Fruit fly (Drosophila melanogaster): ENCODE results near the gene CG6576.

Gene CG6576

DNA sequence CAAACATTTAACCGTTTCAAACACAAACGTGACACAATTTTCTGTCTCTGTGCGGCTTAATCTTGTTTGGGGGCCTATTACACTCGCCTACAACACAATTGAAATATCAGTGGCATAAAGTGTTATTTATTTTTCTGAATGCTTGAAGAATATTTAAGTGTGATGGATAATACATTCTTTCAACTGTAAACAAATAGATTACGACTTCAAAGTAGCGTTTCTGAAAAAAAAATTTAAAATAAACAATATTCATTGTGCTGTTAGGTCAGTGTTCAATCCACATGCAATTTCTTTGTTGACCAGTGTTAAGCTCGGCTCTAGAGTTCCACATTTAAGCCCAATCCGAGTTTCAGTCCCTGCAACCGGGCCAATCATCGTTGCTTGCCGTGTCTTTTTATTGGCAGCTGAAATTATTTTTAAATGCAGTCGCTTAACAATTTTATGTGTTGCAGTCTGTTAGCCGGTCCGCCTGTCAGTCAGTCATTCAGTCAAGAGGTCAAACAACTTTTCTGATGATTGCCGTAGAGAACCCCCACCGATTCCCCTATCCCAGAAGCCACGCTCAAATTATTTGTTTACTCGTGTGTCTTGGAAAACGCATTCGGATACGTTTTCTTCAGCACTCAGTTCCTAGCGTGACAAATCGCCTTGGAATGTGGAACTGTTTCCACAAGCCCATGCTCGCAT lies 17.4 kb downstream of the CG6576 start (continued):
- TF ChIP-seq CG3847 (GFP tag; IDR thresholded peaks at IDR 0.05), result peak; percentile 51
- TF ChIP-seq HLH3B (GFP tag; IDR thresholded peaks at IDR 0.05), result peak; percentile 62
- peak; percentile 71 for TF ChIP-seq CG30403 (GFP tag; optimal IDR thresholded peaks at IDR 0.05)
- peak; percentile 71 for TF ChIP-seq CG2875 (GFP tag; optimal IDR thresholded peaks at IDR 0.05)
- peak; percentile 34; the same call in 1 of the 2 replicates for TF ChIP-seq onecut (GFP tag; IDR thresholded peaks at IDR 0.05)
- peak; percentile 70 for TF ChIP-seq CG6272 (GFP tag; IDR thresholded peaks at IDR 0.05)
- TF ChIP-seq Abd-B (GFP tag; optimal IDR thresholded peaks at IDR 0.05), result peak; percentile 72
- peak; percentile 67 for TF ChIP-seq CG18619 (GFP tag; optimal IDR thresholded peaks at IDR 0.05)
- peak; percentile 19 for TF ChIP-seq jumu (GFP tag; optimal IDR thresholded peaks at IDR 0.05)
- TF ChIP-seq CG34376 (GFP tag; optimal IDR thresholded peaks at IDR 0.05), result no peak
- no peak for TF ChIP-seq CG9932 (GFP tag; IDR thresholded peaks at IDR 0.05)
- TF ChIP-seq Xrp1 (GFP tag; IDR thresholded peaks at IDR 0.05), result peak; percentile 88
- TF ChIP-seq CG9609 (GFP tag; optimal IDR thresholded peaks at IDR 0.05), result peak; percentile 22
- peak; percentile 82 for TF ChIP-seq CG8388 (GFP tag; optimal IDR thresholded peaks at IDR 0.05)
- TF ChIP-seq CG6765 (GFP tag; optimal IDR thresholded peaks at IDR 0.05), result no peak
- TF ChIP-seq CHES-1-like (GFP tag; optimal IDR thresholded peaks at IDR 0.05), result no peak
- TF ChIP-seq CG5953 (GFP tag; IDR thresholded peaks at IDR 0.05), result peak; percentile 56; the same call in 1 of the 2 replicates
- TF ChIP-seq Atf6 (GFP tag; IDR thresholded peaks at IDR 0.05), result peak; percentile 60; the same call in 1 of the 2 replicates
- TF ChIP-seq Mrtf (GFP tag; IDR thresholded peaks at IDR 0.05), result peak; percentile 53; the same call in 2 of the 3 replicates
- no peak for TF ChIP-seq lov (optimal IDR thresholded peaks at IDR 0.05)
- TF ChIP-seq lov (GFP tag; IDR thresholded peaks at IDR 0.05), result peak; percentile 65; the same call in 1 of the 3 replicates
- peak; percentile 38 for TF ChIP-seq CG7786 (GFP tag; optimal IDR thresholded peaks at IDR 0.05)
- TF ChIP-seq wdn (GFP tag; IDR thresholded peaks at IDR 0.05), result no peak
- TF ChIP-seq CG1233 (GFP tag; optimal IDR thresholded peaks at IDR 0.05), result peak; percentile 72
- no peak for TF ChIP-seq CG2199 (GFP tag; IDR thresholded peaks at IDR 0.05)
- TF ChIP-seq CG2120 (GFP tag; optimal IDR thresholded peaks at IDR 0.05), result no peak
- no peak for TF ChIP-seq cad (GFP tag; optimal IDR thresholded peaks at IDR 0.05)
- TF ChIP-seq CG2889 (GFP tag; IDR thresholded peaks at IDR 0.05), result peak; percentile 44; the same call in 1 of the 3 replicates
- TF ChIP-seq gsb-n (tag; optimal IDR thresholded peaks at IDR 0.05), result peak; percentile 80
- peak; percentile 26 for TF ChIP-seq Atf3 (GFP tag; optimal IDR thresholded peaks at IDR 0.05)
- peak; percentile 79 for TF ChIP-seq phol (tag; optimal IDR thresholded peaks at IDR 0.05)
- peak; percentile 83 for TF ChIP-seq unpg (GFP tag; optimal IDR thresholded peaks at IDR 0.05)
- TF ChIP-seq ash1 (GFP tag; optimal IDR thresholded peaks at IDR 0.05), result no peak
- peak; percentile 53 for TF ChIP-seq CG3407 (GFP tag; optimal IDR thresholded peaks at IDR 0.05)
- no peak for TF ChIP-seq Dref (GFP tag; IDR thresholded peaks at IDR 0.05)
- no peak for TF ChIP-seq CG1647 (GFP tag; optimal IDR thresholded peaks at IDR 0.05)
- TF ChIP-seq CG13624 (GFP tag; optimal IDR thresholded peaks at IDR 0.05), result peak; percentile 42
- no peak for TF ChIP-seq CG16779 (GFP tag; IDR thresholded peaks at IDR 0.05)
- TF ChIP-seq Doc2 (GFP tag; IDR thresholded peaks at IDR 0.05), result no peak
- TF ChIP-seq al (GFP tag; IDR thresholded peaks at IDR 0.05), result no peak
- no peak for TF ChIP-seq pho (GFP tag; optimal IDR thresholded peaks at IDR 0.05)
- no peak for TF ChIP-seq gro (GFP tag; optimal IDR thresholded peaks at IDR 0.05)
- peak; percentile 18 for TF ChIP-seq abd-A (tag; optimal IDR thresholded peaks at IDR 0.05)
- no peak for TF ChIP-seq CG9876 (GFP tag; optimal IDR thresholded peaks at IDR 0.05)
- no peak for TF ChIP-seq CG8478 (optimal IDR thresholded peaks at IDR 0.05)
- TF ChIP-seq D19B (GFP tag; optimal IDR thresholded peaks at IDR 0.05), result no peak
- peak; percentile 83 for TF ChIP-seq CG12219 (GFP tag; optimal IDR thresholded peaks at IDR 0.05)
- TF ChIP-seq Rx (GFP tag; IDR thresholded peaks at IDR 0.05), result peak; percentile 35; the same call in 1 of the 2 replicates
- TF ChIP-seq ci (GFP tag; IDR thresholded peaks at IDR 0.05), result peak; percentile 82
- TF ChIP-seq vnd (GFP tag; IDR thresholded peaks at IDR 0.05; ENCODE audit: partially characterized antibody), result no peak
- peak in 1 of 2 experiments; percentile 77 for TF ChIP-seq Eip74EF (GFP tag; optimal IDR thresholded peaks at IDR 0.05)
